Worm (Caenorhabditis elegans) whole organism, L1 larva: Measurements from ENCODE around the gene K12H6.8.

Source experiments
- aly-2 ChIP-seq: fragments of 150-350 bp; optimal IDR thresholded peaks from 2 replicates; lab custom pipeline; 2014; ENCODE audit warnings: missing biosample characterization, missing genetic modification characterization
- ama-1 ChIP-seq: fragments of 150-350 bp; optimal IDR thresholded peaks from 2 replicates; lab custom pipeline; 2014
- efl-3 ChIP-seq: fragments of 200-800 bp; sonication (Bioruptor generic); optimal IDR thresholded peaks from 2 replicates; lab custom pipeline; 2018; ENCODE audit warnings: mild to moderate bottlenecking, missing genetic modification characterization, missing compliant biosample characterization
- egl-27 ChIP-seq, 2 experiments: fragments of 150-350 bp in 1 of 2; sonication (generic microtip); optimal IDR thresholded peaks; 3 replicates each; lab custom pipeline; 2017 to 2018; ENCODE audit warnings: missing biosample characterization in 2 of 2, missing genetic modification characterization in 2 of 2, missing genetic modification reagents in 2 of 2
- hlh-4 ChIP-seq: sonication (generic microtip); optimal IDR thresholded peaks from 2 replicates; lab custom pipeline; 2016; ENCODE audit warnings: mild to moderate bottlenecking, missing genetic modification characterization, missing compliant biosample characterization
- lin-13 ChIP-seq: fragments of 150-350 bp; optimal IDR thresholded peaks from 2 replicates; lab custom pipeline; 2014; ENCODE audit warnings: missing biosample characterization, missing genetic modification reagents, missing genetic modification characterization
- lin-14 ChIP-seq: fragments of 200-800 bp; sonication (Bioruptor generic); optimal IDR thresholded peaks from 2 replicates; lab custom pipeline; 2018; ENCODE audit warnings: mild to moderate bottlenecking, missing genetic modification characterization, moderate library complexity, missing compliant biosample characterization
- nhr-12 ChIP-seq: sonication (generic microtip); optimal IDR thresholded peaks from 2 replicates; lab custom pipeline; 2017; ENCODE audit warnings: missing biosample characterization, missing genetic modification characterization
- nhr-20 ChIP-seq: sonication (generic microtip); optimal IDR thresholded peaks from 2 replicates; lab custom pipeline; 2016; ENCODE audit warnings: mild to moderate bottlenecking, missing genetic modification characterization, missing compliant biosample characterization
- nhr-77 ChIP-seq: fragments of 150-350 bp; optimal IDR thresholded peaks from 2 replicates; lab custom pipeline; 2014; ENCODE audit warnings: missing biosample characterization, missing genetic modification characterization
- skn-1 ChIP-seq: fragments of 150-350 bp; optimal IDR thresholded peaks from 2 replicates; lab custom pipeline; 2014; ENCODE audit warnings: missing biosample characterization, missing genetic modification characterization
- snpc-4 ChIP-seq: fragments of 150-350 bp; optimal IDR thresholded peaks from 2 replicates; lab custom pipeline; 2014; ENCODE audit warnings: missing biosample characterization, missing genetic modification characterization
- snu-23 ChIP-seq: sonication (generic microtip); optimal IDR thresholded peaks from 2 replicates; lab custom pipeline; 2016; ENCODE audit warnings: missing genetic modification characterization, missing compliant biosample characterization
- ztf-4 ChIP-seq: fragments of 150-350 bp; optimal IDR thresholded peaks from 2 replicates; lab custom pipeline; 2014; ENCODE audit warnings: missing biosample characterization, missing genetic modification characterization

DNA sequence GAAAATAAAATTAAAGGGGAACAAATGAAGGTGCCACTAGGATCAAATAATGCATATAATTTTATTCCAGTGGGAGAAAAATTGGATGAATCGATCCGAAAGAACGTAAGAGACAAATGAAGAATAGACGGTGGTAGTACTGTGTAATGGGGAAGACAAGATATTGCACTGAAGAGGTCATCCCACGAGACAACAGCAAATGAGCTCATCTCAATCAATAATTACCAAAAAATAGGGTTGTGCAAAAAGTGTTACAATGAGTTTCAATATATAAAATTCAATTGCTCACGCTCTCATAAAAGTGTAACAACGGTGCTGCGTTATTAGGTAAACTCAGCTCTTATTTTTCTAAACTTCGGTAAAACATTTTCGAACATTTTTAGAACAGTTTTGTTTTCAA, 9.2 kb downstream of the K12H6.8 start, which contains the start of gene K12H6.7:
- TF ChIP-seq skn-1 (tag; lab: Kevin White, UChicago) (no peak), nhr-12 (tag; lab: Kevin White, UChicago) (no peak), aly-2 (tag; lab: Kevin White, UChicago) (no peak), egl-27 (tag; optimal IDR thresholded peaks at IDR 0.05; lab: Kevin White, UChicago) (no peak), ztf-4 (tag; lab: Kevin White, UChicago) (no peak), snu-23 (GFP tag; lab: Kevin White, UChicago) (no peak), nhr-20 (tag; lab: Kevin White, UChicago) (no peak), lin-13 (GFP tag; lab: Kevin White, UChicago) (no peak), ama-1 (no peak), lin-14 (GFP tag; lab: Kevin White, UChicago) (no peak), efl-3 (no peak), hlh-4 (tag; lab: Kevin White, UChicago) (no peak), snpc-4 (no peak), nhr-77 (tag; lab: Kevin White, UChicago) (no peak)
